Fruit fly (Drosophila melanogaster): ENCODE data around the gene Pgls.

dm6 chrX:10816856-10817255 lies 30.4 kb upstream of the Pgls start:
- TF ChIP-seq usp (GFP tag; optimal IDR thresholded peaks at IDR 0.05) = no peak
- TF ChIP-seq pan (optimal IDR thresholded peaks at IDR 0.05) = no peak
- TF ChIP-seq psq (optimal IDR thresholded peaks at IDR 0.05) = no peak
